Worm (Caenorhabditis elegans): ENCODE data around the gene mpst-3.

Gene mpst-3

ce11 chrV:14948566-14948965 is 53.1 kb downstream of the mpst-3 start:
- TF ChIP-seq nhr-28 (tag; optimal IDR thresholded peaks at IDR 0.05) (no peak), mep-1 (tag; optimal IDR thresholded peaks at IDR 0.05) (no peak), lin-32 (GFP tag; optimal IDR thresholded peaks at IDR 0.05) (no peak), ham-2 (GFP tag; optimal IDR thresholded peaks at IDR 0.05) (no peak)
